Worm (Caenorhabditis elegans) whole organism, L4 larva: Measurements from ENCODE around the gene str-158.
"Not testable (repeated sequence)": the region's sequence is repeated elsewhere in the genome, so short reads cannot be mapped to it uniquely, and the experiment has no call there.

Experiments
- F26F4.8 ChIP-seq: fragments of 200-800 bp; sonication (Bioruptor generic); conservative IDR thresholded peaks from 2 replicates; pipeline ENCODE4 v1.3.6; 2022; ENCODE audit warnings: missing genetic modification characterization, missing compliant biosample characterization
- F44E2.7 ChIP-seq: fragments of 200-800 bp; sonication (Bioruptor generic); IDR thresholded peaks from 2 replicates; pipeline ENCODE4 v2.1.2; 2022; ENCODE audit warnings: missing genetic modification characterization, missing compliant biosample characterization
- F49E8.2 ChIP-seq: sonication (generic microtip); optimal IDR thresholded peaks from 2 replicates; lab custom pipeline; 2016; ENCODE audit warnings: missing compliant biosample characterization, mild to moderate bottlenecking, missing genetic modification characterization, borderline replicate concordance
- Y5F2A.4 ChIP-seq: fragments of 200-800 bp; sonication (Bioruptor generic); optimal IDR thresholded peaks from 2 replicates; lab custom pipeline; 2018; ENCODE audit warnings: mild to moderate bottlenecking, missing genetic modification characterization, missing compliant biosample characterization
- ZK546.5 ChIP-seq, 2 experiments: sonication (generic microtip); optimal IDR thresholded peaks; 2 replicates each; lab custom pipeline; 2017; ENCODE audit warnings: missing biosample characterization in 2 of 2, missing genetic modification characterization in 2 of 2
- arid-1 ChIP-seq: fragments of 200-800 bp; sonication (Bioruptor generic); conservative IDR thresholded peaks from 2 replicates; pipeline ENCODE4 v1.3.6; 2022; ENCODE audit warnings: missing genetic modification reagents, missing genetic modification characterization, missing compliant biosample characterization
- ceh-28 ChIP-seq: fragments of 150-350 bp; optimal IDR thresholded peaks from 2 replicates; lab custom pipeline; 2014; ENCODE audit warnings: missing biosample characterization, missing genetic modification reagents, missing genetic modification characterization
- ceh-32 ChIP-seq: sonication (generic microtip); optimal IDR thresholded peaks from 2 replicates; lab custom pipeline; 2016; ENCODE audit warnings: mild to moderate bottlenecking, missing genetic modification characterization, missing compliant biosample characterization; ENCODE audit not compliant: poor library complexity
- ceh-44 ChIP-seq: fragments of 200-800 bp; sonication (Bioruptor generic); IDR thresholded peaks from 2 replicates; pipeline ENCODE4 v1.3.6; 2022; ENCODE audit warnings: missing genetic modification reagents, missing genetic modification characterization, missing compliant biosample characterization
- daf-19 ChIP-seq: fragments of 200-800 bp; sonication (Bioruptor generic); conservative IDR thresholded peaks from 2 replicates; pipeline ENCODE4 v1.3.6; 2022; ENCODE audit warnings: missing genetic modification characterization, missing compliant biosample characterization
- dmd-9 ChIP-seq: fragments of 200-800 bp; sonication (Bioruptor generic); IDR thresholded peaks from 2 replicates; pipeline ENCODE4 v1.3.6; 2022; ENCODE audit warnings: missing genetic modification reagents, missing genetic modification characterization, missing compliant biosample characterization
- dpl-1 ChIP-seq: fragments of 150-350 bp; optimal IDR thresholded peaks from 2 replicates; lab custom pipeline; 2014; ENCODE audit warnings: missing biosample characterization, missing genetic modification reagents, missing genetic modification characterization
- egl-43 ChIP-seq: fragments of 200-800 bp; sonication (Bioruptor generic); IDR thresholded peaks from 2 replicates; pipeline ENCODE4 v1.3.6; 2022; ENCODE audit warnings: missing genetic modification reagents, missing genetic modification characterization, missing compliant biosample characterization
- gei-8 ChIP-seq: fragments of 200-800 bp; sonication (Bioruptor generic); optimal IDR thresholded peaks from 2 replicates; lab custom pipeline; 2018; ENCODE audit warnings: mild to moderate bottlenecking, missing genetic modification characterization, missing compliant biosample characterization
- hlh-11 ChIP-seq: fragments of 200-800 bp; sonication (Bioruptor generic); optimal IDR thresholded peaks from 2 replicates; lab custom pipeline; 2018; ENCODE audit warnings: mild to moderate bottlenecking, missing genetic modification characterization, missing compliant biosample characterization
- lin-38 ChIP-seq: fragments of 200-800 bp; sonication (Bioruptor generic); IDR thresholded peaks from 2 replicates; pipeline ENCODE4 v1.3.6; 2022; ENCODE audit warnings: missing genetic modification reagents, missing genetic modification characterization, missing compliant biosample characterization
- lin-39 ChIP-seq: fragments of 150-350 bp; optimal IDR thresholded peaks from 2 replicates; lab custom pipeline; 2014; ENCODE audit warnings: missing biosample characterization, missing genetic modification reagents, missing genetic modification characterization
- mdt-29 ChIP-seq: fragments of 200-800 bp; sonication (Bioruptor generic); IDR thresholded peaks from 2 replicates; pipeline ENCODE4 v1.3.6; 2022; ENCODE audit warnings: missing genetic modification reagents, missing genetic modification characterization, missing compliant biosample characterization
- nhr-28 ChIP-seq: fragments of 150-350 bp; optimal IDR thresholded peaks from 2 replicates; lab custom pipeline; 2014; ENCODE audit warnings: missing biosample characterization, missing genetic modification characterization
- nhr-41 ChIP-seq: fragments of 200-800 bp; sonication (Bioruptor generic); IDR thresholded peaks from 2 replicates; pipeline ENCODE4 v1.3.6; 2022; ENCODE audit warnings: missing genetic modification reagents, missing genetic modification characterization, missing compliant biosample characterization
- nhr-6 ChIP-seq: fragments of 150-350 bp; optimal IDR thresholded peaks from 2 replicates; lab custom pipeline; 2014; ENCODE audit warnings: missing biosample characterization, missing genetic modification characterization
- nhr-76 ChIP-seq: fragments of 150-350 bp; optimal IDR thresholded peaks from 2 replicates; lab custom pipeline; 2014; ENCODE audit warnings: missing biosample characterization, missing genetic modification characterization
- pha-4 ChIP-seq, 2 experiments: fragments of 150-350 bp in 1 of 2; fragments of 200-800 bp in 1 of 2; sonication (Bioruptor generic) in 1 of 2; IDR thresholded peaks in 1 of 2; optimal IDR thresholded peaks in 1 of 2; 2 replicates each; pipeline versions ENCODE4 v1.3.6 to Lab custom; 2014 to 2022; ENCODE audit warnings: missing genetic modification characterization in 2 of 2, missing genetic modification reagents in 2 of 2, missing biosample characterization in 1 of 2, missing compliant biosample characterization in 1 of 2
- saeg-2 ChIP-seq: fragments of 200-800 bp; sonication (Bioruptor generic); IDR thresholded peaks from 2 replicates; pipeline ENCODE4 v1.3.6; 2022; ENCODE audit warnings: missing genetic modification reagents, missing genetic modification characterization, missing compliant biosample characterization
- set-16 ChIP-seq: fragments of 200-800 bp; sonication (Bioruptor generic); IDR thresholded peaks from 2 replicates; pipeline ENCODE4 v1.3.6; 2022; ENCODE audit warnings: missing genetic modification reagents, missing genetic modification characterization, missing compliant biosample characterization
- skn-1 ChIP-seq: fragments of 150-350 bp; optimal IDR thresholded peaks from 2 replicates; lab custom pipeline; 2014; ENCODE audit warnings: missing biosample characterization, missing genetic modification characterization
- snpc-1.2 ChIP-seq: fragments of 200-800 bp; sonication (Bioruptor generic); IDR thresholded peaks from 2 replicates; pipeline ENCODE4 v1.3.6; 2022; ENCODE audit warnings: missing genetic modification reagents, missing genetic modification characterization, missing compliant biosample characterization
- spr-3 ChIP-seq: fragments of 200-800 bp; sonication (Bioruptor generic); optimal IDR thresholded peaks from 2 replicates; lab custom pipeline; 2018; ENCODE audit warnings: mild to moderate bottlenecking, missing genetic modification characterization, missing compliant biosample characterization
- tag-97 ChIP-seq: fragments of 200-800 bp; sonication (Bioruptor generic); IDR thresholded peaks from 2 replicates; pipeline ENCODE4 v1.3.6; 2022; ENCODE audit warnings: missing genetic modification characterization, missing compliant biosample characterization
- tra-1 ChIP-seq: fragments of 200-800 bp; sonication (Bioruptor generic); IDR thresholded peaks from 2 replicates; pipeline ENCODE4 v1.3.6; 2022; ENCODE audit warnings: missing genetic modification reagents, missing genetic modification characterization, missing compliant biosample characterization
- unc-39 ChIP-seq: sonication (generic microtip); optimal IDR thresholded peaks from 2 replicates; lab custom pipeline; 2017; ENCODE audit warnings: missing biosample characterization, missing genetic modification characterization
- unc-62 ChIP-seq, 3 experiments: fragments of 150-350 bp in 1 of 3; sonication (generic microtip); optimal IDR thresholded peaks in 2 of 3; peaks in 1 of 3; 1 replicate in 1 of 3; 2 replicates in 2 of 3; lab custom pipeline; 2014 to 2017; ENCODE audit warnings: missing biosample characterization in 3 of 3, missing genetic modification characterization in 3 of 3, missing genetic modification reagents in 3 of 3, missing genotype in 1 of 3
- zag-1 ChIP-seq: fragments of 150-350 bp; optimal IDR thresholded peaks from 2 replicates; lab custom pipeline; 2014; ENCODE audit warnings: missing biosample characterization, missing genetic modification characterization
- zfp-3 ChIP-seq: fragments of 200-800 bp; sonication (Bioruptor generic); conservative IDR thresholded peaks from 2 replicates; pipeline ENCODE4 v1.3.6; 2022; ENCODE audit warnings: missing genetic modification reagents, missing genetic modification characterization, missing compliant biosample characterization
- zip-11 ChIP-seq: fragments of 200-800 bp; sonication (Bioruptor generic); IDR thresholded peaks from 2 replicates; pipeline ENCODE4 v1.3.6; 2022; ENCODE audit warnings: missing genetic modification characterization, missing compliant biosample characterization
- ztf-11 ChIP-seq: fragments of 150-350 bp; optimal IDR thresholded peaks from 2 replicates; lab custom pipeline; 2014; ENCODE audit warnings: missing biosample characterization, missing genetic modification characterization

Gene str-158

DNA sequence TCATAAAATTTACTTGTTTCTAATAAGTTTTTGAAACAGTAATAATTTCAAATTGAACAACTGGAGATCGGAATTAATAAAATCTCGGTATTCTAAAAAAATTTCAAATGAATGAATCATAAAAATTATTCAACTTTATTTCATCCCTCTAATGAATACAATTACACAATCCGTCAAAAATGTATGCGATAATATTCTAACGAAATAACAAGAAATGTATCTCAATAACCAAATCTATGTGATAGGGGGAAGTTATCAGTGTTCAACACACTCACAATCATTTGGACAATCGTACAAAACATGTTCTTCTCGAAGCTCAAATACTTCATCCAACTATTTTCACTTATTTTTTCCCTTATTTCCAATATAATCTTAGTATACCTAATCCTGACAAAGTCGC is 23.8 kb downstream of the str-158 start, which contains the start of gene Y9C9A.5:
Gene Y9C9A.5 (plus strand): TSS at position 301 of the 400 bp plus-strand sequence.
- TF ChIP-seq daf-19 (GFP tag; lab: Robert Waterston, UW) (no peak), skn-1 (no peak), dpl-1 (GFP tag; lab: Kevin White, UChicago) (no peak), spr-3 (GFP tag; lab: Kevin White, UChicago) (no peak), ceh-32 (tag; lab: Kevin White, UChicago) (no peak), zip-11 (GFP tag; lab: Robert Waterston, UW) (no peak), ceh-28 (tag; lab: Kevin White, UChicago) (no peak), set-16 (GFP tag; lab: Robert Waterston, UW) (no peak), nhr-28 (tag; lab: Kevin White, UChicago) (no peak), lin-39 (tag; lab: Kevin White, UChicago) (no peak), unc-62 (GFP tag; optimal IDR thresholded peaks at IDR 0.05 in 1 of 2; lab: Kevin White, UChicago) (no peak), unc-62 (tag; optimal IDR thresholded peaks at IDR 0.05; lab: Kevin White, UChicago) (no peak), ztf-11 (tag; lab: Kevin White, UChicago) (no peak), unc-39 (tag; lab: Kevin White, UChicago) (no peak), F44E2.7 (GFP tag; lab: Robert Waterston, UW) (no peak), tag-97 (no peak)
- TF ChIP-seq, all 104 proteins: peak for 0

DNA sequence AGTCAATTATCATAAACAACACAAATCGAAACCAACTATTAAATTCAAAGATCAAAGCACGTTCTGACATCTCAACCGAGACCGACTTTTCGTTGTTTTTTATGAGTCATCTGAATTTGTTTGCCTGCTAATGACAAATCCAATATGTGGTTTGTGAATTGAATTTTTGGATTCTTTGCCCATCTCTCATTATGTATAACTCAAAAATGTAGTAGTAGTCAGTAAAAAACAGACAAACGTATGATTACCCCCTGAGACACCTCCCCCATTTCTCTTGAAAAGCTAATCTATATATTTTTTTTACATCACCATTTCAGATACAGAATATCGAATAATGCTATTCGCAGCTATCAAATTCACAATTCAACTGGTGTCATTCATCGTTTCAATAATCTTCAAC is 27.9 kb downstream of the str-158 start, which contains the start of gene str-169:
Gene str-169 (plus strand): TSS at position 301 of the 400 bp plus-strand sequence.
- TF ChIP-seq ZK546.5 (tag; optimal IDR thresholded peaks at IDR 0.05; lab: Kevin White, UChicago) (no peak), Y5F2A.4 (no peak), F49E8.2 (tag; lab: Kevin White, UChicago) (no peak), egl-43 (GFP tag; lab: Robert Waterston, UW) (no peak), lin-38 (GFP tag; lab: Robert Waterston, UW) (no peak), nhr-76 (tag; lab: Kevin White, UChicago) (no peak), ceh-44 (GFP tag; lab: Robert Waterston, UW) (no peak), tra-1 (no peak), mdt-29 (GFP tag; lab: Robert Waterston, UW) (no peak), saeg-2 (GFP tag; lab: Robert Waterston, UW) (no peak), set-16 (GFP tag; lab: Robert Waterston, UW) (no peak), gei-8 (GFP tag; lab: Kevin White, UChicago) (no peak), ceh-28 (tag; lab: Kevin White, UChicago) (no peak), hlh-11 (tag; lab: Kevin White, UChicago) (no peak), dmd-9 (GFP tag; lab: Robert Waterston, UW) (no peak), nhr-6 (tag; lab: Kevin White, UChicago) (no peak), zag-1 (tag; lab: Kevin White, UChicago) (no peak), nhr-41 (GFP tag; lab: Robert Waterston, UW) (no peak), spr-3 (GFP tag; lab: Kevin White, UChicago) (no peak)

DNA sequence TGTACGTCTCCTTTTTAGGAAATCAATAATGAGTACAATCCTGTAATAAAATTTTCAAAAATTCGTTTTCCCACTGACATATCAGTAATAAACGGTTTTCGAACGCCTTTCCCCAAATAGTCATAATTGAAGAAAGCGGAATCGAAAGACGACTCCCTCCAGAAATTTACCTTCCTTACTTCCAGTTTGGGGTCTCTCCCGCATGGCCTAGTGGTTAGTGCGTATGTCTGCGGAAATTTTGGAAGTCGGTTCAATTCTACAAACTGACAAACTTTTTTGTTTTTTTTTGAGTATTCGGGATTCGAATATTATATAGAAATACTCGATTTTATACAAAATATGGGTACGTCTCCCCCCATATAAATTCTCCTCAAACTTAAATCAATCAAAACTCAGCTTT is 31.9 kb downstream of the str-158 start:
- TF ChIP-seq snpc-1.2 (GFP tag; lab: Robert Waterston, UW) (peak; percentile 96), F26F4.8 (peak; percentile 89), pha-4 (GFP tag; IDR thresholded peaks at IDR 0.05; lab: Robert Waterston, UW) (peak; percentile 88; the same call in 1 of the 2 replicates), zfp-3 (GFP tag; lab: Robert Waterston, UW) (peak; percentile 52; the same call in 1 of the 2 replicates), arid-1 (peak; percentile 82)
- TF ChIP-seq pha-4 (tag; optimal IDR thresholded peaks at IDR 0.05; lab: Kevin White, UChicago), result not testable (repeated sequence)
- TF ChIP-seq, all 104 proteins: peak for 5; not testable (repeated sequence) for 99
